Worm (Caenorhabditis elegans): ENCODE results near the gene C05C8.8.

Gene C05C8.8

ce11 chrV:7246951-7247350, 8.0 kb downstream of the C05C8.8 start, which contains the start of gene C05C8.7:
Gene C05C8.7, minus strand, starts transcription at chrV:7247050.
- TF ChIP-seq ham-2 (GFP tag; optimal IDR thresholded peaks at IDR 0.05) (peak; percentile 34), tbx-8 (GFP tag; optimal IDR thresholded peaks at IDR 0.05) (no peak), ces-1 (GFP tag; optimal IDR thresholded peaks at IDR 0.05) (no peak), sptf-1 (tag; optimal IDR thresholded peaks at IDR 0.05) (no peak), elt-1 (tag; optimal IDR thresholded peaks at IDR 0.05; ENCODE audit: borderline replicate concordance, insufficient read depth) (no peak), unc-62 (GFP tag; optimal IDR thresholded peaks at IDR 0.05) (no peak), nhr-76 (tag; optimal IDR thresholded peaks at IDR 0.05) (no peak), ceh-43 (GFP tag; optimal IDR thresholded peaks at IDR 0.05) (no peak)

ce11 chrV:7239471-7239870, 15.5 kb downstream of the C05C8.8 start, which contains the start of gene C05C8.1:
Gene C05C8.1, plus strand, starts transcription at chrV:7239771.
- no peak for TF ChIP-seq hlh-1 (tag; optimal IDR thresholded peaks at IDR 0.05)
- TF ChIP-seq zip-8 (tag; optimal IDR thresholded peaks at IDR 0.05): no peak
- no peak for TF ChIP-seq unc-120 (tag; optimal IDR thresholded peaks at IDR 0.05; ENCODE audit: poor library complexity, severe bottlenecking)
- TF ChIP-seq blmp-1 (tag; optimal IDR thresholded peaks at IDR 0.05): no peak
- TF ChIP-seq sptf-1 (tag; optimal IDR thresholded peaks at IDR 0.05): no peak
- TF ChIP-seq nhr-28 (tag; optimal IDR thresholded peaks at IDR 0.05): no peak
- TF ChIP-seq sem-2 (GFP tag; optimal IDR thresholded peaks at IDR 0.05): no peak
- no peak for TF ChIP-seq unc-39 (tag; optimal IDR thresholded peaks at IDR 0.05)
- no peak for TF ChIP-seq mep-1 (tag; optimal IDR thresholded peaks at IDR 0.05)
- TF ChIP-seq unc-62 (GFP tag; optimal IDR thresholded peaks at IDR 0.05): no peak
- no peak for TF ChIP-seq lin-13 (tag; optimal IDR thresholded peaks at IDR 0.05)
- no peak for TF ChIP-seq ceh-83 (GFP tag; optimal IDR thresholded peaks at IDR 0.05)

- no peak for TF ChIP-seq zip-8 (tag; optimal IDR thresholded peaks at IDR 0.05)
- peak; percentile 82 for TF ChIP-seq nhr-237 (tag; optimal IDR thresholded peaks at IDR 0.05)
- no peak for TF ChIP-seq ham-2 (GFP tag; optimal IDR thresholded peaks at IDR 0.05)
- no peak for TF ChIP-seq ceh-43 (GFP tag; optimal IDR thresholded peaks at IDR 0.05)
- no peak for TF ChIP-seq M03D4.4 (tag; optimal IDR thresholded peaks at IDR 0.05)
- TF ChIP-seq snpc-4 (tag; optimal IDR thresholded peaks at IDR 0.05): no peak
- TF ChIP-seq drap-1 (GFP tag; optimal IDR thresholded peaks at IDR 0.05): no peak
- TF ChIP-seq unc-62 (GFP tag; optimal IDR thresholded peaks at IDR 0.05): no peak
- TF ChIP-seq ceh-39 (tag; optimal IDR thresholded peaks at IDR 0.05): peak; percentile 62
- no peak for TF ChIP-seq sem-2 (GFP tag; optimal IDR thresholded peaks at IDR 0.05)
- peak; percentile 33 for TF ChIP-seq lin-13 (tag; optimal IDR thresholded peaks at IDR 0.05)
- no peak for TF ChIP-seq lin-32 (GFP tag; optimal IDR thresholded peaks at IDR 0.05)
- TF ChIP-seq nhr-2 (tag; optimal IDR thresholded peaks at IDR 0.05): peak; percentile 9
- TF ChIP-seq unc-120 (tag; optimal IDR thresholded peaks at IDR 0.05; ENCODE audit: poor library complexity, severe bottlenecking): peak; percentile 93
- TF ChIP-seq pha-4 (tag; optimal IDR thresholded peaks at IDR 0.05): peak; percentile 42
- peak; percentile 73 for TF ChIP-seq ces-1 (GFP tag; optimal IDR thresholded peaks at IDR 0.05)
- TF ChIP-seq lsy-2 (tag; optimal IDR thresholded peaks at IDR 0.05): peak; percentile 76
- peak; percentile 10 for TF ChIP-seq mab-5 (tag; optimal IDR thresholded peaks at IDR 0.05)
- peak; percentile 21 for TF ChIP-seq hlh-1 (tag; optimal IDR thresholded peaks at IDR 0.05)
- TF ChIP-seq mep-1 (tag; optimal IDR thresholded peaks at IDR 0.05): peak; percentile 64
Measured at ce11 chrV:7237133-7237532, 17.9 kb downstream of the C05C8.8 start, which contains the start of gene hyls-1. Gene hyls-1, plus strand, starts transcription at chrV:7237381.

ce11 chrV:7237094-7237132, 18.1 kb downstream of the C05C8.8 start, which contains the start of gene hpo-9:
Gene hpo-9, minus strand, starts transcription at chrV:7237130.
- TF ChIP-seq ham-2 (GFP tag; optimal IDR thresholded peaks at IDR 0.05) (no peak), nhr-237 (tag; optimal IDR thresholded peaks at IDR 0.05) (no peak), hlh-1 (tag; optimal IDR thresholded peaks at IDR 0.05) (no peak), ztf-11 (tag; optimal IDR thresholded peaks at IDR 0.05) (no peak), nhr-28 (tag; optimal IDR thresholded peaks at IDR 0.05) (no peak), mls-2 (tag; optimal IDR thresholded peaks at IDR 0.05) (no peak), bed-3 (GFP tag; optimal IDR thresholded peaks at IDR 0.05) (no peak), M03D4.4 (tag; optimal IDR thresholded peaks at IDR 0.05) (no peak), pha-4 (tag; optimal IDR thresholded peaks at IDR 0.05) (no peak), elt-1 (tag; optimal IDR thresholded peaks at IDR 0.05; ENCODE audit: borderline replicate concordance, insufficient read depth) (no peak), ceh-43 (GFP tag; optimal IDR thresholded peaks at IDR 0.05) (no peak), lsy-2 (tag; optimal IDR thresholded peaks at IDR 0.05) (no peak), lin-13 (tag; optimal IDR thresholded peaks at IDR 0.05) (no peak), unc-39 (tag; optimal IDR thresholded peaks at IDR 0.05) (no peak)

ce11 chrV:7236694-7237093, 18.3 kb downstream of the C05C8.8 start:
- TF ChIP-seq mls-2 (tag; optimal IDR thresholded peaks at IDR 0.05): no peak
- TF ChIP-seq elt-3 (tag; optimal IDR thresholded peaks at IDR 0.05): no peak
- no peak for TF ChIP-seq unc-39 (tag; optimal IDR thresholded peaks at IDR 0.05)
- no peak for TF ChIP-seq ceh-83 (GFP tag; optimal IDR thresholded peaks at IDR 0.05)
- no peak for TF ChIP-seq nhr-12 (tag; optimal IDR thresholded peaks at IDR 0.05)

Data from whole organism, mixed stage, embryonic.